Worm (Caenorhabditis elegans) whole organism, L4 larva: ENCODE measurements around the gene sly-1.

Source experiments
- F37D6.2 ChIP-seq: sonication (generic microtip); optimal IDR thresholded peaks from 2 replicates; lab custom pipeline; 2016; ENCODE audit warnings: mild to moderate bottlenecking, missing genetic modification characterization, missing compliant biosample characterization
- F49E8.2 ChIP-seq: sonication (generic microtip); optimal IDR thresholded peaks from 2 replicates; lab custom pipeline; 2016; ENCODE audit warnings: missing compliant biosample characterization, mild to moderate bottlenecking, missing genetic modification characterization, borderline replicate concordance
- R02D3.7 ChIP-seq: fragments of 150-350 bp; sonication (generic microtip); optimal IDR thresholded peaks from 3 replicates; lab custom pipeline; 2014; ENCODE audit warnings: missing biosample characterization, missing genetic modification characterization
- Y48G9A.11 ChIP-seq: fragments of 200-800 bp; sonication (Bioruptor generic); IDR thresholded peaks from 2 replicates; pipeline ENCODE4 v1.3.6; 2022; ENCODE audit warnings: missing genetic modification reagents, missing genetic modification characterization, missing compliant biosample characterization
- Y5F2A.4 ChIP-seq: fragments of 200-800 bp; sonication (Bioruptor generic); optimal IDR thresholded peaks from 2 replicates; lab custom pipeline; 2018; ENCODE audit warnings: mild to moderate bottlenecking, missing genetic modification characterization, missing compliant biosample characterization
- Y75B8A.6 ChIP-seq: fragments of 200-800 bp; sonication (Bioruptor generic); IDR thresholded peaks from 2 replicates; pipeline ENCODE4 v1.3.6; 2022; ENCODE audit warnings: missing genetic modification reagents, missing genetic modification characterization, missing compliant biosample characterization
- ama-1 ChIP-seq: fragments of 150-350 bp; optimal IDR thresholded peaks from 2 replicates; lab custom pipeline; 2014; ENCODE audit warnings: inconsistent platforms, mixed read lengths
- ces-1 ChIP-seq: fragments of 150-350 bp; sonication (generic microtip); optimal IDR thresholded peaks from 4 replicates; lab custom pipeline; 2014; ENCODE audit warnings: missing biosample characterization, missing genetic modification reagents, missing genetic modification characterization
- cey-2 ChIP-seq: sonication (generic microtip); optimal IDR thresholded peaks from 3 replicates; lab custom pipeline; 2017; ENCODE audit warnings: missing genetic modification characterization, mild to moderate bottlenecking, missing compliant biosample characterization, antibody characterized with exemption, borderline replicate concordance; ENCODE audit not compliant: insufficient read depth
- daf-16 ChIP-seq, 3 experiments: sonication (generic microtip); optimal IDR thresholded peaks; 2 replicates each; lab custom pipeline; 2016 to 2017; ENCODE audit warnings: missing genetic modification characterization in 3 of 3, missing genetic modification reagents in 3 of 3, mild to moderate bottlenecking in 2 of 3, missing compliant biosample characterization in 2 of 3, missing biosample characterization in 1 of 3, moderate library complexity in 1 of 3
- daf-19 ChIP-seq: fragments of 200-800 bp; sonication (Bioruptor generic); conservative IDR thresholded peaks from 2 replicates; pipeline ENCODE4 v1.3.6; 2022; ENCODE audit warnings: missing genetic modification characterization, missing compliant biosample characterization
- daf-8 ChIP-seq: fragments of 200-800 bp; sonication (Bioruptor generic); IDR thresholded peaks from 2 replicates; pipeline ENCODE4 v1.3.6; 2022; ENCODE audit warnings: missing genetic modification characterization, missing compliant biosample characterization
- dmd-9 ChIP-seq: fragments of 200-800 bp; sonication (Bioruptor generic); IDR thresholded peaks from 2 replicates; pipeline ENCODE4 v1.3.6; 2022; ENCODE audit warnings: missing genetic modification reagents, missing genetic modification characterization, missing compliant biosample characterization
- dpl-1 ChIP-seq: fragments of 150-350 bp; optimal IDR thresholded peaks from 2 replicates; lab custom pipeline; 2014; ENCODE audit warnings: missing biosample characterization, missing genetic modification reagents, missing genetic modification characterization
- dve-1 ChIP-seq: sonication (generic microtip); optimal IDR thresholded peaks from 2 replicates; lab custom pipeline; 2017; ENCODE audit warnings: antibody characterized with exemption, mild to moderate bottlenecking, missing genetic modification characterization, missing compliant biosample characterization; ENCODE audit not compliant: insufficient read depth
- egl-43 ChIP-seq: fragments of 200-800 bp; sonication (Bioruptor generic); IDR thresholded peaks from 2 replicates; pipeline ENCODE4 v1.3.6; 2022; ENCODE audit warnings: missing genetic modification reagents, missing genetic modification characterization, missing compliant biosample characterization
- fkh-10 ChIP-seq: fragments of 150-350 bp; optimal IDR thresholded peaks from 2 replicates; lab custom pipeline; 2014; ENCODE audit warnings: missing biosample characterization, missing genetic modification reagents, missing genetic modification characterization
- hif-1 ChIP-seq, 2 experiments: sonication (generic microtip); optimal IDR thresholded peaks; 2 replicates each; lab custom pipeline; 2016 to 2017; ENCODE audit warnings: missing compliant biosample characterization in 2 of 2, missing genetic modification characterization in 2 of 2, missing genetic modification reagents in 2 of 2, missing genotype in 2 of 2, mild to moderate bottlenecking in 1 of 2
- hlh-11 ChIP-seq: fragments of 200-800 bp; sonication (Bioruptor generic); optimal IDR thresholded peaks from 2 replicates; lab custom pipeline; 2018; ENCODE audit warnings: mild to moderate bottlenecking, missing genetic modification characterization, missing compliant biosample characterization
- hlh-30 ChIP-seq: sonication (generic microtip); optimal IDR thresholded peaks from 2 replicates; lab custom pipeline; 2017; ENCODE audit warnings: antibody characterized with exemption, mild to moderate bottlenecking, missing genetic modification characterization, missing compliant biosample characterization; ENCODE audit not compliant: insufficient read depth
- jun-1 ChIP-seq: fragments of 150-350 bp; optimal IDR thresholded peaks from 2 replicates; lab custom pipeline; 2014; ENCODE audit warnings: missing biosample characterization, missing genetic modification reagents, missing genetic modification characterization
- lin-38 ChIP-seq: fragments of 200-800 bp; sonication (Bioruptor generic); IDR thresholded peaks from 2 replicates; pipeline ENCODE4 v1.3.6; 2022; ENCODE audit warnings: missing genetic modification reagents, missing genetic modification characterization, missing compliant biosample characterization
- lsy-2 ChIP-seq, 2 experiments: fragments of 150-350 bp in 1 of 2; sonication (generic microtip) in 1 of 2; optimal IDR thresholded peaks; 2 replicates each; lab custom pipeline; 2014 to 2017; ENCODE audit warnings: missing biosample characterization in 2 of 2, missing genetic modification characterization in 2 of 2
- madf-9 ChIP-seq: fragments of 200-800 bp; sonication (Bioruptor generic); conservative IDR thresholded peaks from 2 replicates; pipeline ENCODE4 v1.3.6; 2022; ENCODE audit warnings: missing genetic modification reagents, missing genetic modification characterization, missing compliant biosample characterization
- mdl-1 ChIP-seq, 2 experiments: fragments of 150-350 bp in 1 of 2; sonication (generic microtip) in 1 of 2; optimal IDR thresholded peaks; 2 replicates each; lab custom pipeline; 2014 to 2017; ENCODE audit warnings: missing biosample characterization in 2 of 2, missing genetic modification characterization in 2 of 2
- mdt-29 ChIP-seq: fragments of 200-800 bp; sonication (Bioruptor generic); IDR thresholded peaks from 2 replicates; pipeline ENCODE4 v1.3.6; 2022; ENCODE audit warnings: missing genetic modification reagents, missing genetic modification characterization, missing compliant biosample characterization
- mep-1 ChIP-seq: fragments of 150-350 bp; sonication (generic microtip); optimal IDR thresholded peaks from 3 replicates; lab custom pipeline; 2014; ENCODE audit warnings: missing biosample characterization, missing genetic modification characterization
- mes-2 ChIP-seq: sonication (generic microtip); optimal IDR thresholded peaks from 2 replicates; lab custom pipeline; 2016; ENCODE audit warnings: missing genotype, mild to moderate bottlenecking, missing genetic modification characterization, missing compliant biosample characterization; ENCODE audit not compliant: poor library complexity, severe bottlenecking
- mxl-3 ChIP-seq: fragments of 200-800 bp; sonication (Bioruptor generic); optimal IDR thresholded peaks from 2 replicates; lab custom pipeline; 2018; ENCODE audit warnings: mild to moderate bottlenecking, missing genetic modification characterization, missing compliant biosample characterization
- nhr-10 ChIP-seq: fragments of 150-350 bp; optimal IDR thresholded peaks from 2 replicates; lab custom pipeline; 2014; ENCODE audit warnings: missing biosample characterization, missing genetic modification characterization
- nhr-11 ChIP-seq: fragments of 150-350 bp; optimal IDR thresholded peaks from 2 replicates; lab custom pipeline; 2014; ENCODE audit warnings: missing biosample characterization, missing genetic modification characterization
- nhr-25 ChIP-seq: sonication (generic microtip); optimal IDR thresholded peaks from 2 replicates; lab custom pipeline; 2017; ENCODE audit warnings: missing genetic modification characterization, mild to moderate bottlenecking, missing compliant biosample characterization, antibody characterized with exemption, moderate library complexity, borderline replicate concordance; ENCODE audit not compliant: insufficient read depth
- nhr-28 ChIP-seq: fragments of 150-350 bp; optimal IDR thresholded peaks from 2 replicates; lab custom pipeline; 2014; ENCODE audit warnings: missing biosample characterization, missing genetic modification characterization
- nhr-41 ChIP-seq: fragments of 200-800 bp; sonication (Bioruptor generic); IDR thresholded peaks from 2 replicates; pipeline ENCODE4 v1.3.6; 2022; ENCODE audit warnings: missing genetic modification reagents, missing genetic modification characterization, missing compliant biosample characterization
- nhr-42 ChIP-seq: fragments of 200-800 bp; sonication (Bioruptor generic); IDR thresholded peaks from 2 replicates; pipeline ENCODE4 v1.3.6; 2022; ENCODE audit warnings: missing genetic modification characterization, missing compliant biosample characterization
- nhr-48 ChIP-seq: sonication (generic microtip); optimal IDR thresholded peaks from 2 replicates; lab custom pipeline; 2016; ENCODE audit warnings: mild to moderate bottlenecking, missing genetic modification characterization, missing compliant biosample characterization
- rbr-2 ChIP-seq: sonication (generic microtip); optimal IDR thresholded peaks from 2 replicates; lab custom pipeline; 2016; ENCODE audit warnings: missing genotype, missing genetic modification characterization, missing compliant biosample characterization
- sdz-12 ChIP-seq: fragments of 200-800 bp; sonication (Bioruptor generic); optimal IDR thresholded peaks from 2 replicates; lab custom pipeline; 2018; ENCODE audit warnings: mild to moderate bottlenecking, missing genetic modification characterization, missing compliant biosample characterization
- spr-1 ChIP-seq: sonication (generic microtip); optimal IDR thresholded peaks from 2 replicates; lab custom pipeline; 2016; ENCODE audit warnings: mild to moderate bottlenecking, missing genetic modification characterization, missing compliant biosample characterization
- tra-1 ChIP-seq: fragments of 200-800 bp; sonication (Bioruptor generic); IDR thresholded peaks from 2 replicates; pipeline ENCODE4 v1.3.6; 2022; ENCODE audit warnings: missing genetic modification reagents, missing genetic modification characterization, missing compliant biosample characterization
- unc-39 ChIP-seq: sonication (generic microtip); optimal IDR thresholded peaks from 2 replicates; lab custom pipeline; 2017; ENCODE audit warnings: missing biosample characterization, missing genetic modification characterization
- unc-62 ChIP-seq, 3 experiments: fragments of 150-350 bp in 1 of 3; sonication (generic microtip); optimal IDR thresholded peaks in 2 of 3; peaks in 1 of 3; 1 replicate in 1 of 3; 2 replicates in 2 of 3; lab custom pipeline; 2014 to 2017; ENCODE audit warnings: missing biosample characterization in 3 of 3, missing genetic modification characterization in 3 of 3, missing genetic modification reagents in 3 of 3, missing genotype in 1 of 3
- zfp-3 ChIP-seq: fragments of 200-800 bp; sonication (Bioruptor generic); conservative IDR thresholded peaks from 2 replicates; pipeline ENCODE4 v1.3.6; 2022; ENCODE audit warnings: missing genetic modification reagents, missing genetic modification characterization, missing compliant biosample characterization
- zip-2 ChIP-seq: fragments of 150-350 bp; optimal IDR thresholded peaks from 2 replicates; lab custom pipeline; 2014; ENCODE audit warnings: missing biosample characterization, missing genetic modification characterization
- ztf-11 ChIP-seq: fragments of 150-350 bp; optimal IDR thresholded peaks from 2 replicates; lab custom pipeline; 2014; ENCODE audit warnings: missing biosample characterization, missing genetic modification characterization
- ztf-7 ChIP-seq: fragments of 150-350 bp; optimal IDR thresholded peaks from 2 replicates; lab custom pipeline; 2014; ENCODE audit warnings: missing biosample characterization, missing genetic modification characterization

Gene sly-1

DNA sequence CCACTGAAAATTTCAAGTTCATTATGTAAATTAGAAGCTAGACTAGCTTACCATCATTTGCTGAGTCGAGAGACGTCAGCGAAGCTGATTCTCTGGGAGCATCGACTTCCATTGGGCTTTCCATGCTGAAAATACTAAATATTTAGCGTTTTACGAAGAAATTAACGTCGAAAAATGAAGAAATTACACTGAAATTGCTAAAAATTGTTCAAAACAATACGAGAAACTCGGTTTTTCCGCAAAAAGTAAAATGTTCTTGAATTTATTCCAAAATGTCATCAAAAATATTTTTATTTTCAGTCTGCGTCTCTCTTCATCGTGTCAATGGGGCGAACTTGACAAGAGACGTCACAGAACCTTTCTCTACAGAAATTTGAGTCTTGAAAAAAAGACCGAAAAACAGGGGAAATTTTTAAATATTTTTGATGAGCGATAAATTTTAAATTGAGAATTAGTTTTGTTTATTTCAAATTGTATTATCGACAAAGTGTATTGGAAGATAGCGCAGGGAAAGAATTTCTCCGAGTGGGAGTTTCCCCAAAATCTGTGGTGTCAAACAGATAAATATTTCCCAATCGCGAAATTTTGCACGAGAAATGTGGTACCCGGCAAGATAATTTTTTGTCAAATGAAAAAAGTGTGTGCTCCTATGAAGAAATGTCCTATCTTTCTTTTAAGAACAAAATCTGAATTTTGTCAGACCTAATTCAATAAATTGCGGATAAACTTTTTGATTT is 46.3 kb upstream of the sly-1 start, which contains the start of gene ecps-1 (continued):
- peak; percentile 64 for TF ChIP-seq mdt-29
- peak; percentile 26 for TF ChIP-seq fkh-10 (GFP tag; lab: Kevin White, UChicago)
- peak; percentile 56 for TF ChIP-seq jun-1
- TF ChIP-seq F37D6.2 (tag; lab: Kevin White, UChicago) = peak; percentile 24
- no peak for TF ChIP-seq egl-43 (GFP tag; lab: Robert Waterston, UW)
- peak; percentile 78 for TF ChIP-seq nhr-42 (GFP tag; lab: Robert Waterston, UW)
- TF ChIP-seq tra-1 (GFP tag; lab: Robert Waterston, UW) = peak; percentile 90
- peak; percentile 86 for TF ChIP-seq dmd-9 (GFP tag; lab: Robert Waterston, UW)
- TF ChIP-seq dpl-1 = peak; percentile 81
- peak; percentile 94 for TF ChIP-seq mep-1 (tag; lab: Kevin White, UChicago)
- no peak for TF ChIP-seq unc-62 (GFP tag; optimal IDR thresholded peaks at IDR 0.05 in 1 of 2; lab: Kevin White, UChicago)
- no peak for TF ChIP-seq unc-62 (tag; optimal IDR thresholded peaks at IDR 0.05; lab: Kevin White, UChicago)
- peak; percentile 78 for TF ChIP-seq Y48G9A.11 (GFP tag; lab: Robert Waterston, UW)
- no peak for TF ChIP-seq cey-2 (tag; lab: Kevin White, UChicago)
- TF ChIP-seq daf-8 (GFP tag; lab: Robert Waterston, UW) = no peak
- TF ChIP-seq ztf-11 (tag; lab: Kevin White, UChicago) = no peak
- peak; percentile 70 for TF ChIP-seq hlh-11 (tag; lab: Kevin White, UChicago)
- peak; percentile 98 for TF ChIP-seq mes-2 (tag; lab: Kevin White, UChicago)
- TF ChIP-seq hif-1 (tag; optimal IDR thresholded peaks at IDR 0.05; lab: Kevin White, UChicago) = peak in 1 of 2 experiments; percentile 92
- TF ChIP-seq nhr-25 = peak; percentile 28

ce11 chrIII:10461164-10461546 is 45.7 kb upstream of the sly-1 start, which contains the start of gene atx-2:
Gene atx-2 (plus strand): TSS chrIII:10461389.
- no peak for TF ChIP-seq ces-1 (GFP tag; lab: Kevin White, UChicago)
- peak; percentile 26 for TF ChIP-seq nhr-10 (tag; lab: Kevin White, UChicago)
- peak; percentile 56 for TF ChIP-seq nhr-11 (tag; lab: Kevin White, UChicago)
- peak; percentile 82 for TF ChIP-seq dve-1 (tag; lab: Kevin White, UChicago)
- peak; percentile 87 for TF ChIP-seq hlh-30 (tag; lab: Kevin White, UChicago)
- TF ChIP-seq Y5F2A.4 (GFP tag; lab: Kevin White, UChicago) = peak; percentile 75
- peak; percentile 66 for TF ChIP-seq F37D6.2 (tag; lab: Kevin White, UChicago)
- peak; percentile 86 for TF ChIP-seq rbr-2 (tag; lab: Kevin White, UChicago)
- peak; percentile 49 to 78 for TF ChIP-seq lsy-2 (tag; optimal IDR thresholded peaks at IDR 0.05; lab: Kevin White, UChicago)
- TF ChIP-seq daf-8 (GFP tag; lab: Robert Waterston, UW) = no peak
- TF ChIP-seq zfp-3 (GFP tag; lab: Robert Waterston, UW) = peak; percentile 80
- peak; percentile 68 for TF ChIP-seq F49E8.2
- TF ChIP-seq daf-16 (GFP tag; optimal IDR thresholded peaks at IDR 0.05; lab: Kevin White, UChicago) = peak; percentile 13 to 78
- peak; percentile 35 for TF ChIP-seq daf-16 (tag; optimal IDR thresholded peaks at IDR 0.05; lab: Kevin White, UChicago)
- TF ChIP-seq lin-38 = peak; percentile 98
- no peak for TF ChIP-seq zip-2 (tag; lab: Kevin White, UChicago)
- peak; percentile 77 to 96 for TF ChIP-seq mdl-1 (tag; optimal IDR thresholded peaks at IDR 0.05; lab: Kevin White, UChicago)
- TF ChIP-seq mxl-3 (GFP tag; lab: Kevin White, UChicago) = peak; percentile 97
- peak; percentile 23 for TF ChIP-seq nhr-28 (tag; lab: Kevin White, UChicago)
- peak; percentile 71; the same call in 1 of the 2 replicates for TF ChIP-seq Y75B8A.6
- peak; percentile 90 for TF ChIP-seq spr-1 (tag; lab: Kevin White, UChicago)
- TF ChIP-seq daf-19 (GFP tag; lab: Robert Waterston, UW) = no peak
- no peak for TF ChIP-seq unc-39 (tag; lab: Kevin White, UChicago)
- TF ChIP-seq nhr-48 (tag; lab: Kevin White, UChicago) = peak; percentile 71
- peak; percentile 86 for TF ChIP-seq mdt-29
- TF ChIP-seq nhr-41 = peak; percentile 92
- TF ChIP-seq madf-9 (GFP tag; lab: Robert Waterston, UW) = peak; percentile 99
- TF ChIP-seq ama-1 (lab: Kevin White, UChicago) = no peak
- peak; percentile 67 for TF ChIP-seq sdz-12 (GFP tag; lab: Kevin White, UChicago)
- no peak for TF ChIP-seq ztf-7 (tag; lab: Kevin White, UChicago)
- TF ChIP-seq R02D3.7 = peak; percentile 31
